Worm (Caenorhabditis elegans) whole organism, young adult: Measurements from ENCODE around the gene E04F6.8.

ENCODE experiments used
- F39B2.1 ChIP-seq: fragments of 200-800 bp; sonication (Bioruptor generic); IDR thresholded peaks from 2 replicates; pipeline ENCODE4 v1.3.6; 2022; ENCODE audit warnings: missing genetic modification reagents, missing genetic modification characterization, missing compliant biosample characterization
- T07F8.4 ChIP-seq: sonication (generic microtip); optimal IDR thresholded peaks from 2 replicates; lab custom pipeline; 2016; ENCODE audit warnings: mild to moderate bottlenecking, missing genetic modification characterization, moderate library complexity, missing compliant biosample characterization
- Y53G8AR.9 ChIP-seq: fragments of 200-800 bp; sonication (Bioruptor generic); conservative IDR thresholded peaks from 2 replicates; pipeline ENCODE4 v1.3.6; 2022; ENCODE audit warnings: missing genetic modification reagents, missing genetic modification characterization, missing compliant biosample characterization
- ama-1 ChIP-seq, 3 experiments: fragments of 150-350 bp in 1 of 3; sonication (generic microtip) in 2 of 3; optimal IDR thresholded peaks; 2 replicates each; lab custom pipeline; 2014 to 2018; ENCODE audit warnings: missing biosample characterization in 2 of 3, missing genetic modification characterization in 2 of 3, missing genetic modification reagents in 2 of 3
- dpff-1 ChIP-seq: sonication (generic microtip); optimal IDR thresholded peaks from 2 replicates; lab custom pipeline; 2017; ENCODE audit warnings: mild to moderate bottlenecking, missing genetic modification characterization, missing compliant biosample characterization
- dpl-1 ChIP-seq: fragments of 150-350 bp; optimal IDR thresholded peaks from 2 replicates; lab custom pipeline; 2014; ENCODE audit warnings: missing biosample characterization, missing genetic modification reagents, missing genetic modification characterization
- hlh-26 ChIP-seq: fragments of 200-800 bp; sonication (Bioruptor generic); conservative IDR thresholded peaks from 2 replicates; pipeline ENCODE4 v1.3.6; 2022; ENCODE audit warnings: missing genetic modification reagents, missing genetic modification characterization, missing compliant biosample characterization
- nfya-2 ChIP-seq: fragments of 200-800 bp; sonication (Bioruptor generic); IDR thresholded peaks from 2 replicates; pipeline ENCODE4 v1.3.6; 2022; ENCODE audit warnings: missing genetic modification reagents, missing genetic modification characterization, missing compliant biosample characterization
- nhr-120 ChIP-seq: fragments of 200-800 bp; sonication (Bioruptor generic); IDR thresholded peaks from 2 replicates; pipeline ENCODE4 v1.3.6; 2022; ENCODE audit warnings: missing genetic modification characterization, missing compliant biosample characterization
- pbrm-1 ChIP-seq: fragments of 200-800 bp; sonication (Bioruptor generic); IDR thresholded peaks from 2 replicates; pipeline ENCODE4 v1.3.6; 2022; ENCODE audit warnings: missing genetic modification reagents, missing genetic modification characterization, missing compliant biosample characterization
- unc-62 ChIP-seq: fragments of 150-350 bp; optimal IDR thresholded peaks from 2 replicates; lab custom pipeline; 2014; ENCODE audit warnings: missing biosample characterization, missing genetic modification reagents, missing genetic modification characterization
- ztf-18 ChIP-seq: sonication (generic microtip); optimal IDR thresholded peaks from 2 replicates; lab custom pipeline; 2016; ENCODE audit warnings: missing genotype, mild to moderate bottlenecking, missing genetic modification characterization, missing compliant biosample characterization

DNA sequence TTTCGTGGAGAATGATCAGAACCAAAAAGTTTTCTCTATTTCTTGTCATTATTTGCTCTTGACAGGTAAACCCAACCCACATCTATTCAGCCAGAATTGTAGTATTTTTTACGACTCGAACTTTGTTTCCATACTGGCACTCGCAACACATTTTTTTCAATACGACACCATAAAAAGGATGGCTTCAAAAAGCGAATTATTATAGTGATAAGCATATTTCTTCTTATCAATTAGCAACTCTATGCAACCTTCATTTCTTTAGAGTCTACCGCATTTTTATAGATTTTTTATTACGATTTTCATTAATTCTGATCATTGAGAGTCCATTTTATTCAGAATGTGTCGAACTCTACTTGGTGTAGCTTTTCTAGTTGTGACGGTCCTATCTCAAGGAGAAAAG lies 21.3 kb upstream of the E04F6.8 start, which contains the start of gene ctsa-3.1:
- TF ChIP-seq dpl-1 (GFP tag; lab: Kevin White, UChicago) (no peak), unc-62 (GFP tag; lab: Kevin White, UChicago) (no peak), ztf-18 (tag; lab: Kevin White, UChicago) (no peak), Y53G8AR.9 (GFP tag; lab: Robert Waterston, UW) (no peak), nhr-120 (GFP tag; lab: Robert Waterston, UW) (no peak), ama-1 (optimal IDR thresholded peaks at IDR 0.05; lab: Kevin White, UChicago) (no peak), ama-1 (GFP tag; optimal IDR thresholded peaks at IDR 0.05; lab: Kevin White, UChicago) (no peak), dpff-1 (tag; lab: Kevin White, UChicago) (no peak), nfya-2 (GFP tag; lab: Robert Waterston, UW) (no peak), pbrm-1 (GFP tag; lab: Robert Waterston, UW) (no peak), hlh-26 (GFP tag; lab: Robert Waterston, UW) (no peak), F39B2.1 (GFP tag; lab: Robert Waterston, UW) (no peak), T07F8.4 (tag; lab: Kevin White, UChicago) (no peak)
